Fruit fly (Drosophila melanogaster) whole organism, embryonic: ENCODE measurements around the gene CG14971.

Source experiments
- Adf1 ChIP-seq: fragments of 200-800 bp; sonication (Bioruptor generic); IDR thresholded peaks from 2 replicates; pipeline ENCODE4 v1.3.6; 2022; ENCODE audit warnings: missing biosample characterization, missing genetic modification characterization
- Bteb2 ChIP-seq: fragments of 200-800 bp; sonication (Bioruptor generic); optimal IDR thresholded peaks from 2 replicates; lab custom pipeline; 2016; ENCODE audit warnings: missing biosample characterization, missing genetic modification characterization
- CG10267 ChIP-seq: fragments of 200-800 bp; sonication (Bioruptor generic); optimal IDR thresholded peaks from 2 replicates; lab custom pipeline; 2018; ENCODE audit warnings: missing biosample characterization, mild to moderate bottlenecking, missing genetic modification characterization, moderate library complexity
- CG10979 ChIP-seq: fragments of 200-800 bp; sonication (Bioruptor generic); optimal IDR thresholded peaks from 2 replicates; lab custom pipeline; 2018; ENCODE audit warnings: missing biosample characterization, mild to moderate bottlenecking, missing genetic modification characterization, moderate library complexity
- CG12071 ChIP-seq: fragments of 200-800 bp; sonication (Bioruptor generic); optimal IDR thresholded peaks from 3 replicates; lab custom pipeline; 2018; ENCODE audit warnings: missing biosample characterization, mild to moderate bottlenecking, missing genetic modification characterization
- CG13424 ChIP-seq: fragments of 200-800 bp; sonication (Bioruptor generic); optimal IDR thresholded peaks from 2 replicates; lab custom pipeline; 2019; ENCODE audit warnings: missing biosample characterization, mild to moderate bottlenecking, missing genetic modification characterization, moderate library complexity
- CG13894 ChIP-seq: fragments of 200-800 bp; sonication (Bioruptor generic); optimal IDR thresholded peaks from 3 replicates; lab custom pipeline; 2018; ENCODE audit warnings: missing biosample characterization, mild to moderate bottlenecking, missing genetic modification characterization, moderate library complexity
- CG15073 ChIP-seq: fragments of 200-800 bp; sonication (Bioruptor generic); optimal IDR thresholded peaks from 2 replicates; lab custom pipeline; 2016; ENCODE audit warnings: missing biosample characterization, missing genetic modification characterization
- CG16813 ChIP-seq: fragments of 200-800 bp; sonication (Bioruptor generic); IDR thresholded peaks from 3 replicates; pipeline ENCODE4 v1.3.6; 2022; ENCODE audit warnings: missing biosample characterization, missing genetic modification characterization; ENCODE audit not compliant: partially characterized antibody
- CG17829 ChIP-seq: fragments of 200-800 bp; optimal IDR thresholded peaks from 2 replicates; lab custom pipeline; 2019; ENCODE audit warnings: missing biosample characterization, mild to moderate bottlenecking, missing genetic modification characterization, moderate library complexity
- CG3163 ChIP-seq: fragments of 200-800 bp; sonication (Bioruptor generic); optimal IDR thresholded peaks from 3 replicates; lab custom pipeline; 2016; ENCODE audit warnings: missing biosample characterization, missing genetic modification characterization
- CG3838 ChIP-seq: fragments of 200-800 bp; sonication (Bioruptor generic); optimal IDR thresholded peaks from 3 replicates; lab custom pipeline; 2016; ENCODE audit warnings: missing biosample characterization, missing genetic modification characterization
- CG4730 ChIP-seq: fragments of 200-800 bp; sonication (Bioruptor generic); IDR thresholded peaks from 2 replicates; pipeline ENCODE4 v1.3.6; 2022; ENCODE audit warnings: missing biosample characterization, missing genetic modification characterization
- CG6272 ChIP-seq: fragments of 200-800 bp; sonication (Bioruptor generic); IDR thresholded peaks from 2 replicates; pipeline ENCODE4 v1.3.6; 2022; ENCODE audit warnings: missing biosample characterization, missing genetic modification characterization
- CG6854 ChIP-seq: fragments of 200-800 bp; sonication (Bioruptor generic); optimal IDR thresholded peaks from 3 replicates; lab custom pipeline; 2017; ENCODE audit warnings: missing biosample characterization, mild to moderate bottlenecking, missing genetic modification characterization
- CG7357 ChIP-seq: fragments of 200-800 bp; sonication (Bioruptor generic); IDR thresholded peaks from 3 replicates; pipeline ENCODE4 v1.3.6; 2022; ENCODE audit warnings: missing biosample characterization, missing genetic modification characterization
- CG8765 ChIP-seq: fragments of 200-800 bp; sonication (Bioruptor generic); IDR thresholded peaks from 2 replicates; pipeline ENCODE4 v1.3.6; 2022; ENCODE audit warnings: missing biosample characterization, missing genetic modification characterization
- CG8944 ChIP-seq: fragments of 200-800 bp; sonication (Bioruptor generic); optimal IDR thresholded peaks from 3 replicates; lab custom pipeline; 2016; ENCODE audit warnings: missing biosample characterization, missing genetic modification characterization
- CHES-1-like ChIP-seq: fragments of 200-800 bp; sonication (Bioruptor generic); optimal IDR thresholded peaks from 2 replicates; lab custom pipeline; 2016; ENCODE audit warnings: missing biosample characterization, missing genetic modification characterization
- D19A ChIP-seq: fragments of 200-800 bp; optimal IDR thresholded peaks from 3 replicates; lab custom pipeline; 2019; ENCODE audit warnings: missing biosample characterization, mild to moderate bottlenecking, missing genetic modification characterization, moderate library complexity
- Doc2 ChIP-seq: fragments of 200-800 bp; sonication (Bioruptor generic); IDR thresholded peaks from 2 replicates; pipeline ENCODE4 v1.3.6; 2022; ENCODE audit warnings: missing biosample characterization, missing genetic modification characterization
- HLH3B ChIP-seq: fragments of 200-800 bp; sonication (Bioruptor generic); IDR thresholded peaks from 2 replicates; pipeline ENCODE4 v1.3.6; 2022; ENCODE audit warnings: missing biosample characterization, missing genetic modification characterization
- HLH4C ChIP-seq: fragments of 200-800 bp; sonication (Bioruptor generic); IDR thresholded peaks from 3 replicates; pipeline ENCODE4 v1.3.6; 2022; ENCODE audit warnings: missing biosample characterization, missing genetic modification characterization; ENCODE audit not compliant: partially characterized antibody
- HLH54F ChIP-seq: fragments of 200-800 bp; sonication (Bioruptor generic); optimal IDR thresholded peaks from 3 replicates; lab custom pipeline; 2016; ENCODE audit warnings: missing biosample characterization, missing genetic modification characterization
- Hmx ChIP-seq: fragments of 200-800 bp; sonication (Bioruptor generic); optimal IDR thresholded peaks from 2 replicates; lab custom pipeline; 2016; ENCODE audit warnings: missing biosample characterization, missing genetic modification characterization
- Hr39 ChIP-seq: fragments of >200 bp; optimal IDR thresholded peaks from 2 replicates; lab custom pipeline; 2017
- Lhr ChIP-seq: fragments of 200-800 bp; sonication (Bioruptor generic); optimal IDR thresholded peaks from 3 replicates; lab custom pipeline; 2017; ENCODE audit warnings: mild to moderate bottlenecking, missing biosample characterization, missing genetic modification reagents, missing genetic modification characterization
- Mad ChIP-seq: fragments of 200-800 bp; sonication (Bioruptor generic); optimal IDR thresholded peaks from 2 replicates; lab custom pipeline; 2016; ENCODE audit warnings: missing biosample characterization, missing genetic modification characterization
- Max ChIP-seq: fragments of 200-800 bp; sonication (Bioruptor generic); optimal IDR thresholded peaks from 2 replicates; lab custom pipeline; 2016; ENCODE audit warnings: missing biosample characterization, mild to moderate bottlenecking, missing genetic modification characterization
- Meics ChIP-seq: fragments of 200-800 bp; sonication (Bioruptor generic); optimal IDR thresholded peaks from 2 replicates; lab custom pipeline; 2017; ENCODE audit warnings: missing biosample characterization, mild to moderate bottlenecking, missing genetic modification characterization
- Mrtf ChIP-seq: fragments of 200-800 bp; sonication (Bioruptor generic); IDR thresholded peaks from 3 replicates; pipeline ENCODE4 v1.3.6; 2022; ENCODE audit warnings: missing biosample characterization, missing genetic modification characterization
- Ravus ChIP-seq: fragments of 200-800 bp; sonication (Bioruptor generic); IDR thresholded peaks from 2 replicates; pipeline ENCODE4 v1.3.6; 2022; ENCODE audit warnings: missing biosample characterization, missing genetic modification characterization
- Sin3A ChIP-seq: fragments of >200 bp; optimal IDR thresholded peaks from 2 replicates; lab custom pipeline; 2018
- al ChIP-seq: fragments of 200-800 bp; sonication (Bioruptor generic); IDR thresholded peaks from 2 replicates; pipeline ENCODE4 v1.3.6; 2022; ENCODE audit warnings: missing biosample characterization, missing genetic modification characterization
- aop ChIP-seq: fragments of 200-800 bp; sonication (Bioruptor generic); IDR thresholded peaks from 2 replicates; pipeline ENCODE4 v1.3.6; 2022; ENCODE audit warnings: missing biosample characterization, missing genetic modification characterization
- cas ChIP-seq: fragments of 200-800 bp; sonication (Bioruptor generic); IDR thresholded peaks from 2 replicates; pipeline ENCODE4 v1.3.6; 2022; ENCODE audit warnings: missing biosample characterization, missing genetic modification characterization
- chif ChIP-seq, 2 experiments: fragments of 200-800 bp; sonication (Bioruptor generic); optimal IDR thresholded peaks; 3 replicates each; lab custom pipeline; 2016; ENCODE audit warnings: missing biosample characterization in 2 of 2, missing genetic modification characterization in 2 of 2
- da ChIP-seq: fragments of 200-800 bp; sonication (Bioruptor generic); optimal IDR thresholded peaks from 2 replicates; lab custom pipeline; 2016; ENCODE audit warnings: missing biosample characterization, missing genetic modification characterization
- gfzf ChIP-seq: fragments of 200-800 bp; sonication (Bioruptor generic); optimal IDR thresholded peaks from 2 replicates; lab custom pipeline; 2016; ENCODE audit warnings: missing biosample characterization, mild to moderate bottlenecking, missing genetic modification characterization, moderate library complexity
- gsb ChIP-seq: fragments of 200-800 bp; sonication (Bioruptor generic); IDR thresholded peaks from 2 replicates; pipeline ENCODE4 v1.3.6; 2022; ENCODE audit warnings: missing biosample characterization, missing genetic modification characterization
- hbn ChIP-seq: fragments of 200-800 bp; sonication (Bioruptor generic); IDR thresholded peaks from 2 replicates; pipeline ENCODE4 v1.3.6; 2022; ENCODE audit warnings: missing biosample characterization, missing genetic modification characterization; ENCODE audit not compliant: partially characterized antibody
- ken ChIP-seq: fragments of 200-800 bp; sonication (Bioruptor generic); IDR thresholded peaks from 3 replicates; pipeline ENCODE4 v1.3.6; 2022; ENCODE audit warnings: missing biosample characterization, missing genetic modification characterization
- p53 ChIP-seq: fragments of 200-800 bp; sonication (Bioruptor generic); optimal IDR thresholded peaks from 2 replicates; lab custom pipeline; 2016; ENCODE audit warnings: missing biosample characterization, missing genetic modification characterization
- phol ChIP-seq: fragments of 200-800 bp; sonication (Bioruptor generic); optimal IDR thresholded peaks from 3 replicates; lab custom pipeline; 2018; ENCODE audit warnings: missing biosample characterization, mild to moderate bottlenecking, missing genetic modification characterization, moderate library complexity
- repo ChIP-seq: fragments of 200-800 bp; sonication (Bioruptor generic); optimal IDR thresholded peaks from 2 replicates; lab custom pipeline; 2016; ENCODE audit warnings: missing biosample characterization, missing genetic modification characterization
- rib ChIP-seq: fragments of 200-800 bp; sonication (Bioruptor generic); IDR thresholded peaks from 2 replicates; pipeline ENCODE4 v1.3.6; 2022; ENCODE audit warnings: missing biosample characterization, missing genetic modification characterization
- sens-2 ChIP-seq: fragments of 200-800 bp; sonication (Bioruptor generic); IDR thresholded peaks from 2 replicates; pipeline ENCODE4 v1.3.6; 2022; ENCODE audit warnings: missing biosample characterization, missing genetic modification characterization
- sim ChIP-seq: fragments of 200-800 bp; sonication (Bioruptor generic); IDR thresholded peaks from 2 replicates; pipeline ENCODE4 v1.3.6; 2022; ENCODE audit warnings: missing biosample characterization, missing genetic modification characterization
- sima ChIP-seq: fragments of 200-800 bp; sonication (Bioruptor generic); optimal IDR thresholded peaks from 2 replicates; lab custom pipeline; 2016; ENCODE audit warnings: missing biosample characterization, missing genetic modification characterization
- sqz ChIP-seq: fragments of 200-800 bp; sonication (Bioruptor generic); optimal IDR thresholded peaks from 3 replicates; lab custom pipeline; 2018; ENCODE audit warnings: missing biosample characterization, mild to moderate bottlenecking, missing genetic modification characterization
- sr ChIP-seq: fragments of 200-800 bp; sonication (Bioruptor generic); IDR thresholded peaks from 3 replicates; pipeline ENCODE4 v1.3.6; 2022; ENCODE audit warnings: missing biosample characterization, missing genetic modification characterization
- trem ChIP-seq: fragments of 200-800 bp; optimal IDR thresholded peaks from 3 replicates; lab custom pipeline; 2019; ENCODE audit warnings: missing biosample characterization, mild to moderate bottlenecking, missing genetic modification characterization, moderate library complexity
- twi ChIP-seq: fragments of 200-800 bp; optimal IDR thresholded peaks from 2 replicates; lab custom pipeline; 2019; ENCODE audit warnings: missing biosample characterization, mild to moderate bottlenecking, missing genetic modification characterization, moderate library complexity

The CG14971 gene

DNA sequence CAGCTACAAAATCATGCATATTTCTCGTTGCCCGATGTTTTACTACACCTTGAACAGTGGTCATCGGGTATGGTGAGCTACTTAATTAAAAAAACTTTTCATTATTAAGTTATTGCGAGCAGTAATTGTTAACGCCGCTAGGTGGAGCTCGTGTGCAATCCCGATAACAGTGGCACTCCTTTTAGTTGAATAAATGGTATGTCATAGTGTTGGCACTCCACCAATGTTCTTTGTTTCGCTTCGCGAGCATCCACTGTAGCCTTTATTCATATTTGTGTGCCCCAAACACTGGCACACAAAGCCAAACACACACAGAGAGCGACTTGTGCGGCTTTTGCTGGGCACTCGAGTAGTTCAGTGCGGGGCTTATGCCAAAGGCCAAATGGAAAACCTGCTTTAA lies 46.8 kb upstream of the CG14971 start (continued):
- TF ChIP-seq Hr39 (lab: Kevin White, UChicago) = no peak
- TF ChIP-seq p53 = peak; percentile 68
- TF ChIP-seq CG6272 (GFP tag; lab: Robert Waterston, UW) = peak; percentile 86
- TF ChIP-seq CG15073 (GFP tag; lab: Kevin White, UChicago) = peak; percentile 55
- no peak for TF ChIP-seq CG16813 (GFP tag; lab: Robert Waterston, UW)
- peak; percentile 86 for TF ChIP-seq CG12071 (GFP tag; lab: Kevin White, UChicago)
- peak; percentile 88 for TF ChIP-seq HLH54F (GFP tag; lab: Kevin White, UChicago)
- TF ChIP-seq twi (tag; lab: Kevin White, UChicago) = peak; percentile 62
- TF ChIP-seq sr = peak; percentile 79; the same call in 2 of the 3 replicates
- TF ChIP-seq CG13894 (tag; lab: Kevin White, UChicago) = peak; percentile 66
- TF ChIP-seq D19A = peak; percentile 83
- TF ChIP-seq CG17829 (tag; lab: Kevin White, UChicago) = peak; percentile 63
- TF ChIP-seq CG8765 (GFP tag; lab: Robert Waterston, UW) = peak; percentile 72
- TF ChIP-seq CHES-1-like (GFP tag; lab: Kevin White, UChicago) = peak; percentile 86
- TF ChIP-seq Adf1 (GFP tag; lab: Robert Waterston, UW) = peak; percentile 74
- peak; percentile 72 for TF ChIP-seq CG10267 (tag; lab: Kevin White, UChicago)
- TF ChIP-seq al (GFP tag; lab: Robert Waterston, UW) = peak; percentile 91
- peak; percentile 91 for TF ChIP-seq CG4730 (GFP tag; lab: Robert Waterston, UW)
- TF ChIP-seq gfzf (GFP tag; lab: Kevin White, UChicago) = peak; percentile 4
- peak; percentile 79 for TF ChIP-seq Ravus (GFP tag; lab: Robert Waterston, UW)
- TF ChIP-seq sens-2 (GFP tag; lab: Robert Waterston, UW) = peak; percentile 93
- TF ChIP-seq cas (GFP tag; lab: Robert Waterston, UW) = peak; percentile 68; the same call in 1 of the 2 replicates
- TF ChIP-seq HLH3B (GFP tag; lab: Robert Waterston, UW) = peak; percentile 97
- peak; percentile 81 for TF ChIP-seq Bteb2 (GFP tag; lab: Kevin White, UChicago)
- TF ChIP-seq Doc2 (GFP tag; lab: Robert Waterston, UW) = peak; percentile 82
- peak; percentile 46 for TF ChIP-seq da
- TF ChIP-seq ken (GFP tag; lab: Robert Waterston, UW) = peak; percentile 96
- TF ChIP-seq Mrtf = peak; percentile 95
- peak; percentile 85 for TF ChIP-seq Meics (GFP tag; lab: Kevin White, UChicago)
- peak; percentile 87 for TF ChIP-seq sim (GFP tag; lab: Robert Waterston, UW)
- peak; percentile 30 for TF ChIP-seq sqz (GFP tag; lab: Kevin White, UChicago)
- TF ChIP-seq aop (GFP tag; lab: Robert Waterston, UW) = peak; percentile 84
- TF ChIP-seq sima (GFP tag; lab: Kevin White, UChicago) = peak; percentile 50
- peak; percentile 90 for TF ChIP-seq CG8944 (GFP tag; lab: Kevin White, UChicago)
- TF ChIP-seq gsb (GFP tag; lab: Robert Waterston, UW) = peak; percentile 88
- peak; percentile 90 for TF ChIP-seq CG13424
- TF ChIP-seq Sin3A (lab: Kevin White, UChicago) = no peak
- peak; percentile 43 for TF ChIP-seq Lhr (GFP tag; lab: Kevin White, UChicago)
- peak; percentile 83 for TF ChIP-seq CG10979
- TF ChIP-seq CG7357 (GFP tag; lab: Robert Waterston, UW) = peak; percentile 82
- TF ChIP-seq repo = peak; percentile 88
- TF ChIP-seq phol = peak; percentile 85
- TF ChIP-seq rib (GFP tag; lab: Robert Waterston, UW) = peak; percentile 86
- no peak for TF ChIP-seq HLH4C
- peak; percentile 79 for TF ChIP-seq Mad (GFP tag; lab: Kevin White, UChicago)
- peak; percentile 72 for TF ChIP-seq Max (GFP tag; lab: Kevin White, UChicago)
- no peak for TF ChIP-seq Hmx (GFP tag; lab: Kevin White, UChicago)
- TF ChIP-seq hbn = no peak
- TF ChIP-seq CG6854 (GFP tag; lab: Kevin White, UChicago) = peak; percentile 53
- peak; percentile 55 for TF ChIP-seq trem (tag; lab: Kevin White, UChicago)
- TF ChIP-seq chif (GFP tag; optimal IDR thresholded peaks at IDR 0.05; lab: Kevin White, UChicago) = peak; percentile 88 to 92
- TF ChIP-seq CG3163 = peak; percentile 72
- TF ChIP-seq CG3838 (GFP tag; lab: Kevin White, UChicago) = peak; percentile 63
